In the genomic region with DNA sequence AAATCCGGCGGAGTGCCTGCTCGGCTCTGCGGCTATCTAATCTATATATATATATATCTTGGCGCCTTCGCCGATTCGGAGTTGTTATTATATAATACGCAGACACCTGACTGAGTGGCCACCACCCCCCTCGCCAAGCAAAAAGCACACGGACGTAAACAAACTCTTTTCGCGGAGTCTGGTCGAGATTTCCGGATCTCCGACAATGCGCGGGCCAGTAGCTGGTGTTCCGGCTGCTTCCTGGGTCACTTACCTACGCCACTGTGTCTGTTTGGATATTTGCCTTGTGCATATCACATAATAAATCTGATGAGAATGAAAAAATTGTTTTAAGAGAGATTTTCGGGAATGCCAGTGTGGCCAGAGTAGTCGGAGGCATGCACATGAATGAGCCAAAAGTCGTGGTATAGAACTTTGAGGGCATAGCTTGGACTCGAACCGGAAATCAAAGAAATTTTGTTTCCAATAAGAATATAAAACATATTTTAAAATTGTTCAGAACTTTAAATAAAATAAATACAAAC, we compare ENCODE assay signal across 4 fruit fly cellular contexts.
TF ChIP-seq lines count a peak whose summit lies in the region.

CG5805 (minus strand) TSS at position 380 of the 524 bp plus-strand sequence.

TF ChIP-seq in whole organism, adult, 20 proteins besides CTCF, POLR2A, EP300 and RAD21 (continued from another document):
- TF ChIP-seq Mnt (GFP tag; optimal IDR thresholded peaks at IDR 0.05; lab: Kevin White, UChicago) (peak; percentile 69), CG5204 (GFP tag; optimal IDR thresholded peaks at IDR 0.05; lab: Kevin White, UChicago) (peak; percentile 65), Crg-1 (GFP tag; optimal IDR thresholded peaks at IDR 0.05; lab: Kevin White, UChicago) (peak; percentile 73)

TF ChIP-seq in whole organism, embryonic, 481 proteins besides CTCF, POLR2A, EP300 and RAD21 (continued from another document and continues in another):
- no peak for TF ChIP-seq prd (optimal IDR thresholded peaks at IDR 0.05; lab: Kevin White, UChicago)
- TF ChIP-seq prd (GFP tag; IDR thresholded peaks at IDR 0.05; lab: Robert Waterston, UW): peak; percentile 65; the same call in 2 of the 3 replicates
- TF ChIP-seq CG8290 (GFP tag; optimal IDR thresholded peaks at IDR 0.05; lab: Kevin White, UChicago): no peak
- peak in 1 of 2 experiments; percentile 41 for TF ChIP-seq CG8290 (tag; optimal IDR thresholded peaks at IDR 0.05; lab: Kevin White, UChicago)
- TF ChIP-seq tup (GFP tag; optimal IDR thresholded peaks at IDR 0.05; lab: Kevin White, UChicago): no peak
- TF ChIP-seq seq (GFP tag; IDR thresholded peaks at IDR 0.05; lab: Robert Waterston, UW): peak; percentile 56; the same call in 1 of the 2 replicates
- TF ChIP-seq CG14014 (GFP tag; IDR thresholded peaks at IDR 0.05; lab: Robert Waterston, UW): peak; percentile 71
- peak; percentile 89 for TF ChIP-seq ken (GFP tag; IDR thresholded peaks at IDR 0.05; lab: Robert Waterston, UW)
- peak; percentile 93 for TF ChIP-seq CG11456 (GFP tag; IDR thresholded peaks at IDR 0.05; lab: Robert Waterston, UW)
- TF ChIP-seq Bteb2 (GFP tag; optimal IDR thresholded peaks at IDR 0.05; lab: Kevin White, UChicago): peak; percentile 82
- peak; percentile 14; the same call in 1 of the 3 replicates for TF ChIP-seq CG11093 (GFP tag; IDR thresholded peaks at IDR 0.05; lab: Robert Waterston, UW)
- TF ChIP-seq bsh (GFP tag; optimal IDR thresholded peaks at IDR 0.05; lab: Kevin White, UChicago): peak in 1 of 2 experiments; percentile 72
- TF ChIP-seq CG13424 (tag; optimal IDR thresholded peaks at IDR 0.05; lab: Kevin White, UChicago): peak; percentile 57
- peak; percentile 53 for TF ChIP-seq CG12299 (tag; optimal IDR thresholded peaks at IDR 0.05; lab: Kevin White, UChicago)
- TF ChIP-seq CG2129 (GFP tag; IDR thresholded peaks at IDR 0.05; lab: Robert Waterston, UW; ENCODE audit: partially characterized antibody): no peak
- TF ChIP-seq Lim3 (GFP tag; IDR thresholded peaks at IDR 0.05; lab: Robert Waterston, UW): no peak
- peak; percentile 95 for TF ChIP-seq bcd (GFP tag; optimal IDR thresholded peaks at IDR 0.05; lab: Kevin White, UChicago)
- TF ChIP-seq ab (GFP tag; optimal IDR thresholded peaks at IDR 0.05; lab: Kevin White, UChicago): no peak
- TF ChIP-seq CG8924 (tag; optimal IDR thresholded peaks at IDR 0.05; lab: Kevin White, UChicago): peak; percentile 47
- TF ChIP-seq CG9876 (GFP tag; optimal IDR thresholded peaks at IDR 0.05; lab: Kevin White, UChicago): peak; percentile 74
- peak; percentile 75 for TF ChIP-seq CG30431 (GFP tag; optimal IDR thresholded peaks at IDR 0.05; lab: Kevin White, UChicago)
- TF ChIP-seq Dek (tag; optimal IDR thresholded peaks at IDR 0.05; lab: Kevin White, UChicago): peak; percentile 72
- TF ChIP-seq sens (GFP tag; lab: Kevin White, UChicago): peak; percentile 96
- peak; percentile 80 for TF ChIP-seq CG10147 (GFP tag; optimal IDR thresholded peaks at IDR 0.05; lab: Kevin White, UChicago)
- peak; percentile 73 for TF ChIP-seq fd64A (GFP tag; optimal IDR thresholded peaks at IDR 0.05; lab: Kevin White, UChicago)
- no peak for TF ChIP-seq CG42726 (GFP tag; IDR thresholded peaks at IDR 0.05; lab: Robert Waterston, UW; ENCODE audit: partially characterized antibody)
- no peak for TF ChIP-seq Dll (GFP tag; IDR thresholded peaks at IDR 0.05; lab: Robert Waterston, UW; ENCODE audit: partially characterized antibody)
- no peak; the same call in 1 of the 2 replicates for TF ChIP-seq amos (GFP tag; IDR thresholded peaks at IDR 0.05; lab: Robert Waterston, UW; ENCODE audit: partially characterized antibody)
- peak; percentile 99 for TF ChIP-seq Ets65A (GFP tag; lab: Kevin White, UChicago)
- TF ChIP-seq Vsx1 (GFP tag; optimal IDR thresholded peaks at IDR 0.05; lab: Kevin White, UChicago): peak; percentile 77
- TF ChIP-seq Neu2 (GFP tag; optimal IDR thresholded peaks at IDR 0.05; lab: Kevin White, UChicago; ENCODE audit: borderline replicate concordance): no peak
- peak; percentile 80 for TF ChIP-seq CG14710 (tag; optimal IDR thresholded peaks at IDR 0.05; lab: Kevin White, UChicago)
- TF ChIP-seq Drgx (GFP tag; IDR thresholded peaks at IDR 0.05; lab: Robert Waterston, UW): peak; percentile 11; the same call in 1 of the 2 replicates
- peak; percentile 91 for TF ChIP-seq CG34376 (GFP tag; optimal IDR thresholded peaks at IDR 0.05; lab: Kevin White, UChicago)
- peak; percentile 80 for TF ChIP-seq CG14050 (GFP tag; IDR thresholded peaks at IDR 0.05; lab: Robert Waterston, UW)
- peak; percentile 92 for TF ChIP-seq CG12659 (GFP tag; optimal IDR thresholded peaks at IDR 0.05; lab: Kevin White, UChicago)
- TF ChIP-seq Atf3 (GFP tag; optimal IDR thresholded peaks at IDR 0.05; lab: Kevin White, UChicago): peak; percentile 47
- TF ChIP-seq tio (GFP tag; optimal IDR thresholded peaks at IDR 0.05; lab: Kevin White, UChicago): no peak
- TF ChIP-seq CG17186 (GFP tag; optimal IDR thresholded peaks at IDR 0.05; lab: Kevin White, UChicago): peak; percentile 85

TF ChIP-seq in whole organism, prepupa, 60 proteins besides CTCF, POLR2A, EP300 and RAD21 (continued from another document):
- TF ChIP-seq Sox102F (GFP tag; optimal IDR thresholded peaks at IDR 0.05; lab: Kevin White, UChicago) (peak; percentile 31), CG11294 (GFP tag; IDR thresholded peaks at IDR 0.05; lab: Robert Waterston, UW) (no peak), Ets96B (tag; optimal IDR thresholded peaks at IDR 0.05; lab: Kevin White, UChicago) (no peak), CG34406 (GFP tag; optimal IDR thresholded peaks at IDR 0.05; lab: Kevin White, UChicago) (peak; percentile 66), CG11762 (GFP tag; optimal IDR thresholded peaks at IDR 0.05; lab: Kevin White, UChicago; ENCODE audit: insufficient read depth) (peak; percentile 39), CG16779 (tag; optimal IDR thresholded peaks at IDR 0.05; lab: Kevin White, UChicago) (no peak), CG3032 (tag; optimal IDR thresholded peaks at IDR 0.05; lab: Kevin White, UChicago) (no peak), CG8632 (GFP tag; optimal IDR thresholded peaks at IDR 0.05; lab: Kevin White, UChicago) (peak; percentile 23), vri (GFP tag; optimal IDR thresholded peaks at IDR 0.05; lab: Kevin White, UChicago) (peak; percentile 98), Sox14 (GFP tag; optimal IDR thresholded peaks at IDR 0.05; lab: Kevin White, UChicago) (peak; percentile 59), Lpt (GFP tag; optimal IDR thresholded peaks at IDR 0.05; lab: Kevin White, UChicago) (no peak), OdsH (GFP tag; optimal IDR thresholded peaks at IDR 0.05; lab: Kevin White, UChicago) (peak; percentile 73), CG7368 (GFP tag; optimal IDR thresholded peaks at IDR 0.05; lab: Kevin White, UChicago) (peak; percentile 52), CG4318 (GFP tag; optimal IDR thresholded peaks at IDR 0.05; lab: Kevin White, UChicago) (no peak), CG3919 (GFP tag; optimal IDR thresholded peaks at IDR 0.05; lab: Kevin White, UChicago) (peak; percentile 78), fd85E (GFP tag; optimal IDR thresholded peaks at IDR 0.05; lab: Kevin White, UChicago) (no peak), pdm3 (GFP tag; optimal IDR thresholded peaks at IDR 0.05; lab: Kevin White, UChicago) (peak; percentile 64), lz (GFP tag; optimal IDR thresholded peaks at IDR 0.05; lab: Kevin White, UChicago) (peak; percentile 70), CG10669 (GFP tag; optimal IDR thresholded peaks at IDR 0.05; lab: Kevin White, UChicago) (peak; percentile 61), CG1621 (tag; optimal IDR thresholded peaks at IDR 0.05; lab: Kevin White, UChicago) (peak; percentile 55), fkh (GFP tag; optimal IDR thresholded peaks at IDR 0.05; lab: Kevin White, UChicago) (no peak), dac (GFP tag; optimal IDR thresholded peaks at IDR 0.05; lab: Kevin White, UChicago) (peak; percentile 4), dsx (GFP tag; optimal IDR thresholded peaks at IDR 0.05; lab: Kevin White, UChicago; ENCODE audit: poor library complexity, severe bottlenecking) (no peak), Hr38 (GFP tag; optimal IDR thresholded peaks at IDR 0.05; lab: Kevin White, UChicago) (no peak), CG32006 (GFP tag; optimal IDR thresholded peaks at IDR 0.05; lab: Kevin White, UChicago) (peak; percentile 16), CG6854 (GFP tag; optimal IDR thresholded peaks at IDR 0.05; lab: Kevin White, UChicago) (no peak), Met (GFP tag; optimal IDR thresholded peaks at IDR 0.05; lab: Kevin White, UChicago) (peak; percentile 77), eg (GFP tag; IDR thresholded peaks at IDR 0.05; lab: Robert Waterston, UW) (peak; percentile 75), Hr4 (GFP tag; optimal IDR thresholded peaks at IDR 0.05; lab: Kevin White, UChicago) (peak; percentile 35), achi (GFP tag; optimal IDR thresholded peaks at IDR 0.05; lab: Kevin White, UChicago) (peak; percentile 70), CG9139 (GFP tag; optimal IDR thresholded peaks at IDR 0.05; lab: Kevin White, UChicago) (no peak), Blimp-1 (GFP tag; optimal IDR thresholded peaks at IDR 0.05; lab: Kevin White, UChicago) (peak; percentile 43), fd59A (GFP tag; optimal IDR thresholded peaks at IDR 0.05; lab: Kevin White, UChicago) (peak; percentile 14), CG6792 (GFP tag; optimal IDR thresholded peaks at IDR 0.05; lab: Kevin White, UChicago) (peak; percentile 31), CG10631 (GFP tag; optimal IDR thresholded peaks at IDR 0.05; lab: Kevin White, UChicago) (no peak), esn (GFP tag; optimal IDR thresholded peaks at IDR 0.05; lab: Kevin White, UChicago) (peak; percentile 78), cyc (GFP tag; optimal IDR thresholded peaks at IDR 0.05; lab: Kevin White, UChicago) (peak; percentile 66), CG6163 (GFP tag; IDR thresholded peaks at IDR 0.05; lab: Robert Waterston, UW) (peak; percentile 82), CG11902 (GFP tag; optimal IDR thresholded peaks at IDR 0.05; lab: Kevin White, UChicago) (peak; percentile 54), CG8319 (GFP tag; optimal IDR thresholded peaks at IDR 0.05; lab: Kevin White, UChicago) (peak; percentile 62), CG31627 (GFP tag; optimal IDR thresholded peaks at IDR 0.05; lab: Kevin White, UChicago) (peak; percentile 65)

TF ChIP-seq in whole organism, wandering third instar larva, 38 proteins besides CTCF, POLR2A, EP300 and RAD21 (continued from another document):
- TF ChIP-seq dl (GFP tag; optimal IDR thresholded peaks at IDR 0.05; lab: Kevin White, UChicago; ENCODE audit: insufficient read depth in 1 of 2, partially characterized antibody in 2 of 2) (no peak), rgr (GFP tag; optimal IDR thresholded peaks at IDR 0.05; lab: Kevin White, UChicago) (peak; percentile 87), dsf (GFP tag; optimal IDR thresholded peaks at IDR 0.05; lab: Kevin White, UChicago; ENCODE audit: borderline replicate concordance) (no peak), brk (GFP tag; optimal IDR thresholded peaks at IDR 0.05; lab: Kevin White, UChicago) (no peak), jim (GFP tag; optimal IDR thresholded peaks at IDR 0.05; lab: Kevin White, UChicago) (no peak), Jra (GFP tag; optimal IDR thresholded peaks at IDR 0.05; lab: Kevin White, UChicago) (no peak), CG9705 (GFP tag; optimal IDR thresholded peaks at IDR 0.05; lab: Kevin White, UChicago) (peak; percentile 79), N (GFP tag; optimal IDR thresholded peaks at IDR 0.05; lab: Kevin White, UChicago) (no peak), sv (GFP tag; optimal IDR thresholded peaks at IDR 0.05; lab: Kevin White, UChicago) (peak; percentile 76), Hnf4 (GFP tag; optimal IDR thresholded peaks at IDR 0.05; lab: Kevin White, UChicago) (no peak), Hr83 (GFP tag; optimal IDR thresholded peaks at IDR 0.05; lab: Kevin White, UChicago; ENCODE audit: poor library complexity, severe bottlenecking) (peak; percentile 34), GATAd (GFP tag; optimal IDR thresholded peaks at IDR 0.05; lab: Kevin White, UChicago) (no peak), Vsx2 (GFP tag; optimal IDR thresholded peaks at IDR 0.05; lab: Kevin White, UChicago; ENCODE audit: partially characterized antibody) (no peak), Hr78 (GFP tag; optimal IDR thresholded peaks at IDR 0.05; lab: Kevin White, UChicago) (no peak), Abd-B (GFP tag; optimal IDR thresholded peaks at IDR 0.05; lab: Kevin White, UChicago) (no peak), usp (GFP tag; optimal IDR thresholded peaks at IDR 0.05; lab: Kevin White, UChicago) (no peak), CrebA (GFP tag; optimal IDR thresholded peaks at IDR 0.05; lab: Kevin White, UChicago; ENCODE audit: borderline replicate concordance) (no peak), Myc (optimal IDR thresholded peaks at IDR 0.05; lab: Kevin White, UChicago) (no peak)
